Fruit fly (Drosophila melanogaster): ENCODE data around the gene CG11345.
A peak's percentile ranks its signal among the peaks of the same experiment; 100 is the strongest.

The CG11345 gene

DNA sequence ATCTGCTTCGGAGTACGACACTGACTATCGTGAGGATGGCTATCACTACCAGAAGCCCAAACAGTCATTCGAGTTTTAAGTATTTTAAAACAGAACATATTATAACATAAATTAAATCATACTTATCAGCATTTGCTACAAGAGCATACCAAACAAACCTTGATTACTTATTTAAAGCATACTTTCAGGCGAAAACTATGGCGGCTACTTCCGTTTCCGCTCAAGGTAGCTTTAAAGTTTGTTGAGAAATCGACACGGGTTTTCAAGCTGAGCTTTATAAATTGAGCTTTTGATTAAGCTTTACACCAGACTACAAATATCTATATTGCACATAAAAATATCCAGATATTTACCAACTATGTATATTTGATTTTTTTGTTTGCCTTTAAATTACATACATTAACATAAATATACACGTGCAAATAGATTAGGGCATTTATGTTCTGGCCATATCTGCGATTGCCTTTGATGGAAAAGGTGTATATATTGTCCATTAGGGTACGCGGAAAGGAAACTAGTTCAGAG, 17.0 kb upstream of the CG11345 start (continued):
- TF ChIP-seq CG10543 (GFP tag; optimal IDR thresholded peaks at IDR 0.05) (peak; percentile 85), ATbp (GFP tag; optimal IDR thresholded peaks at IDR 0.05) (peak; percentile 92), CG2199 (GFP tag; IDR thresholded peaks at IDR 0.05) (no peak), Antp (GFP tag; optimal IDR thresholded peaks at IDR 0.05) (no peak), gsb-n (tag; optimal IDR thresholded peaks at IDR 0.05) (peak; percentile 67), CG16815 (GFP tag; optimal IDR thresholded peaks at IDR 0.05) (no peak), CG2678 (tag; optimal IDR thresholded peaks at IDR 0.05) (peak; percentile 71), Dad (GFP tag; optimal IDR thresholded peaks at IDR 0.05) (peak; percentile 59), Dp (GFP tag; optimal IDR thresholded peaks at IDR 0.05) (no peak), CG4424 (GFP tag; optimal IDR thresholded peaks at IDR 0.05) (peak; percentile 80), CG17359 (tag; optimal IDR thresholded peaks at IDR 0.05) (peak; percentile 86), CG10321 (GFP tag; IDR thresholded peaks at IDR 0.05) (no peak), tap (tag; optimal IDR thresholded peaks at IDR 0.05) (peak; percentile 77), CG8359 (GFP tag; optimal IDR thresholded peaks at IDR 0.05; ENCODE audit: borderline replicate concordance) (peak; percentile 81), ERR (GFP tag; optimal IDR thresholded peaks at IDR 0.05) (no peak), CG9817 (tag; optimal IDR thresholded peaks at IDR 0.05) (peak; percentile 50), CG6272 (GFP tag; IDR thresholded peaks at IDR 0.05) (no peak), Meics (GFP tag; optimal IDR thresholded peaks at IDR 0.05) (peak; percentile 93), CG9727 (GFP tag; optimal IDR thresholded peaks at IDR 0.05) (peak; percentile 68), Drgx (GFP tag; IDR thresholded peaks at IDR 0.05) (no peak; the same call in 1 of the 2 replicates), H2.0 (GFP tag; IDR thresholded peaks at IDR 0.05) (peak; percentile 57), Jarid2 (GFP tag; optimal IDR thresholded peaks at IDR 0.05) (peak; percentile 68), Elba2 (GFP tag; optimal IDR thresholded peaks at IDR 0.05) (no peak), CG15011 (GFP tag; optimal IDR thresholded peaks at IDR 0.05) (peak; percentile 86), Dip3 (GFP tag; optimal IDR thresholded peaks at IDR 0.05) (peak; percentile 42), CG1024 (GFP tag; IDR thresholded peaks at IDR 0.05) (peak; percentile 65), CG16779 (GFP tag; IDR thresholded peaks at IDR 0.05) (0 out of 2 replicates have a peak, but pooled peaks have one; percentile 34), CG8089 (GFP tag; optimal IDR thresholded peaks at IDR 0.05) (peak; percentile 67), Atf-2 (GFP tag; optimal IDR thresholded peaks at IDR 0.05) (no peak), CG17568 (GFP tag; optimal IDR thresholded peaks at IDR 0.05) (peak; percentile 98), CG5180 (GFP tag; optimal IDR thresholded peaks at IDR 0.05) (peak; percentile 70), ind (GFP tag; optimal IDR thresholded peaks at IDR 0.05) (peak; percentile 37), CG15479 (GFP tag; optimal IDR thresholded peaks at IDR 0.05) (no peak), Scr (GFP tag; IDR thresholded peaks at IDR 0.05; ENCODE audit: partially characterized antibody) (no peak), fd96Cb (tag; optimal IDR thresholded peaks at IDR 0.05) (peak; percentile 14), bigmax (GFP tag; optimal IDR thresholded peaks at IDR 0.05) (peak; percentile 79), cas (GFP tag; IDR thresholded peaks at IDR 0.05) (no peak), Usf (GFP tag; optimal IDR thresholded peaks at IDR 0.05) (no peak), emc (GFP tag; optimal IDR thresholded peaks at IDR 0.05) (peak; percentile 55), inv (GFP tag; IDR thresholded peaks at IDR 0.05; ENCODE audit: partially characterized antibody) (no peak), Hr78 (GFP tag; optimal IDR thresholded peaks at IDR 0.05) (no peak), CG11093 (GFP tag; IDR thresholded peaks at IDR 0.05) (no peak), hth (optimal IDR thresholded peaks at IDR 0.05) (no peak), sisA (GFP tag; IDR thresholded peaks at IDR 0.05) (no peak), CG30020 (tag; optimal IDR thresholded peaks at IDR 0.05) (no peak), knrl (GFP tag; IDR thresholded peaks at IDR 0.05; ENCODE audit: partially characterized antibody) (no peak), CG31388 (GFP tag; optimal IDR thresholded peaks at IDR 0.05) (no peak), CG3281 (GFP tag; optimal IDR thresholded peaks at IDR 0.05) (peak; percentile 94), Ssrp (tag; optimal IDR thresholded peaks at IDR 0.05) (no peak), dimm (GFP tag; IDR thresholded peaks at IDR 0.05) (no peak)
